Fruit fly (Drosophila melanogaster) whole organism, adult: ENCODE measurements around the gene htk.

Experiments used
- CG11617 ChIP-seq: fragments of 200-800 bp; sonication (Bioruptor generic); optimal IDR thresholded peaks from 2 replicates; lab custom pipeline; 2017; ENCODE audit warnings: mild to moderate bottlenecking, missing biosample characterization, missing genetic modification reagents, missing genetic modification characterization
- CG1620 ChIP-seq: fragments of 200-800 bp; sonication (Bioruptor generic); optimal IDR thresholded peaks from 2 replicates; lab custom pipeline; 2016; ENCODE audit warnings: missing biosample characterization, missing genetic modification characterization
- CG7101 ChIP-seq: fragments of 200-800 bp; sonication (Bioruptor generic); optimal IDR thresholded peaks from 2 replicates; lab custom pipeline; 2018; ENCODE audit warnings: missing biosample characterization, mild to moderate bottlenecking, missing genetic modification characterization, moderate library complexity
- Clk ChIP-seq: fragments of 200-800 bp; sonication (Bioruptor generic); optimal IDR thresholded peaks from 2 replicates; lab custom pipeline; 2017; ENCODE audit warnings: missing biosample characterization, missing genetic modification characterization
- Hr96 ChIP-seq: fragments of 200-800 bp; sonication (Bioruptor generic); optimal IDR thresholded peaks from 2 replicates; lab custom pipeline; 2016; ENCODE audit warnings: missing biosample characterization, missing genetic modification characterization
- Mnt ChIP-seq: fragments of 200-800 bp; sonication (Bioruptor generic); optimal IDR thresholded peaks from 2 replicates; lab custom pipeline; 2016; ENCODE audit warnings: missing biosample characterization, mild to moderate bottlenecking, missing genetic modification characterization
- ovo ChIP-seq: fragments of 200-800 bp; sonication (Bioruptor generic); optimal IDR thresholded peaks from 2 replicates; lab custom pipeline; 2016; ENCODE audit warnings: missing biosample characterization, missing genetic modification characterization
- pad ChIP-seq: fragments of 200-800 bp; sonication (Bioruptor generic); optimal IDR thresholded peaks from 3 replicates; lab custom pipeline; 2017; ENCODE audit warnings: missing biosample characterization, missing genetic modification characterization, mild to moderate bottlenecking, moderate library complexity, missing genetic modification reagents
- tj ChIP-seq: fragments of 200-800 bp; sonication (Bioruptor generic); optimal IDR thresholded peaks from 3 replicates; lab custom pipeline; 2017; ENCODE audit warnings: missing biosample characterization, mild to moderate bottlenecking, missing genetic modification characterization, moderate library complexity

dm6 chrX:18799307-18799855, 44.1 kb upstream of the htk start:
- TF ChIP-seq CG7101: no peak
- TF ChIP-seq CG1620 (GFP tag; lab: Kevin White, UChicago): no peak
- no peak for TF ChIP-seq tj
- no peak for TF ChIP-seq CG11617
- no peak for TF ChIP-seq Mnt (GFP tag; lab: Kevin White, UChicago)
- no peak for TF ChIP-seq Clk (GFP tag; lab: Kevin White, UChicago)
- no peak for TF ChIP-seq pad (GFP tag; lab: Kevin White, UChicago)
- no peak for TF ChIP-seq Hr96 (GFP tag; lab: Kevin White, UChicago)
- no peak for TF ChIP-seq ovo (GFP tag; lab: Kevin White, UChicago)
